Worm (Caenorhabditis elegans): ENCODE data around the gene C45G7.13.

DNA sequence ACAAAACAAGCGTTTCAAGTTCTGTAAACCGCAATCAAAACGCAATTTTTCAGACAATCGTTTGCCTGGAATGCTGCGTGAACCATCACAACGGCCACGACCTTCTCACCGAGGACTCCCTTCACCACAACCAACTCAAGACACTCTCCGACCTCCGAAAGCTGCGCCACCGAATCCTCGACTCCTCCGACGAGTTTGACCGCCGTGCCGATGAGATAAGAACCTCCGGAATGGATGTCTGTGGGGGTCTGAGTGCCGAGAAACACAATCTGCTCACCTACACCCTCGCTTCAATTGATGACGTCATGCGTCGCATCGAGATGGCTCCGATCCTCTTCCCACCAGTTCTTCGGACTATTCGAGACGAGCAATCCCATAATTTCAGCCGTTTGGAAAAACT, 16.8 kb downstream of the C45G7.13 start:
- no peak for TF ChIP-seq pqm-1 (tag; optimal IDR thresholded peaks at IDR 0.05)
- TF ChIP-seq ces-1 (GFP tag; optimal IDR thresholded peaks at IDR 0.05), result no peak
- TF ChIP-seq nhr-20 (tag; optimal IDR thresholded peaks at IDR 0.05), result no peak
- no peak for TF ChIP-seq nhr-76 (tag; optimal IDR thresholded peaks at IDR 0.05)
- no peak for TF ChIP-seq ztf-11 (tag; optimal IDR thresholded peaks at IDR 0.05)
- no peak for TF ChIP-seq unc-62 (GFP tag; optimal IDR thresholded peaks at IDR 0.05)
- no peak for TF ChIP-seq ets-5 (GFP tag; IDR thresholded peaks at IDR 0.05)
- no peak for TF ChIP-seq rnt-1 (tag; optimal IDR thresholded peaks at IDR 0.05)
